Worm (Caenorhabditis elegans) whole organism, midembryonic: ENCODE measurements around the gene H03G16.7.

Source experiments
- T22C8.4 ChIP-seq: fragments of 200-800 bp; sonication (Bioruptor generic); IDR thresholded peaks from 2 replicates; pipeline ENCODE4 v1.3.6; 2022; ENCODE audit warnings: missing genetic modification characterization, missing compliant biosample characterization
- cog-1 ChIP-seq: sonication (generic microtip); optimal IDR thresholded peaks from 2 replicates; lab custom pipeline; 2016; ENCODE audit warnings: missing genetic modification characterization, missing compliant biosample characterization
- flt-1 ChIP-seq: fragments of 200-800 bp; sonication (Bioruptor generic); IDR thresholded peaks from 2 replicates; pipeline ENCODE4 v1.3.6; 2022; ENCODE audit warnings: missing genetic modification characterization, missing compliant biosample characterization
- klf-2 ChIP-seq: fragments of 200-800 bp; sonication (Bioruptor generic); conservative IDR thresholded peaks from 2 replicates; pipeline ENCODE4 v1.3.6; 2022; ENCODE audit warnings: missing genetic modification reagents, missing genetic modification characterization, missing compliant biosample characterization
- med-1 ChIP-seq: sonication (generic microtip); optimal IDR thresholded peaks from 2 replicates; lab custom pipeline; 2017; ENCODE audit warnings: missing genetic modification characterization, mild to moderate bottlenecking, missing compliant biosample characterization, antibody characterized with exemption, missing genetic modification reagents; ENCODE audit not compliant: insufficient read depth
- ref-1 ChIP-seq: fragments of 200-800 bp; sonication (Bioruptor generic); conservative IDR thresholded peaks from 2 replicates; pipeline ENCODE4 v1.3.6; 2022; ENCODE audit warnings: missing genetic modification reagents, missing genetic modification characterization, missing compliant biosample characterization
- tab-1 ChIP-seq: fragments of 200-800 bp; sonication (Bioruptor generic); IDR thresholded peaks from 2 replicates; pipeline ENCODE4 v1.3.6; 2022; ENCODE audit warnings: missing genetic modification characterization, missing compliant biosample characterization
- ztf-23 ChIP-seq: fragments of 200-800 bp; sonication (Bioruptor generic); IDR thresholded peaks from 2 replicates; pipeline ENCODE4 v1.3.6; 2022; ENCODE audit warnings: missing genetic modification reagents, missing genetic modification characterization, missing compliant biosample characterization
- ztf-29 ChIP-seq: fragments of 200-800 bp; sonication (Bioruptor generic); IDR thresholded peaks from 2 replicates; pipeline ENCODE4 v1.3.6; 2022; ENCODE audit warnings: missing genetic modification reagents, missing genetic modification characterization, missing compliant biosample characterization

The H03G16.7 gene

ce11 chrX:15073479-15073878, 17.7 kb upstream of the H03G16.7 start:
- no peak for TF ChIP-seq cog-1 (tag; lab: Kevin White, UChicago)
- TF ChIP-seq ztf-29 (GFP tag; lab: Robert Waterston, UW) = no peak
- TF ChIP-seq flt-1 (GFP tag; lab: Robert Waterston, UW) = no peak
- no peak for TF ChIP-seq ztf-23
- no peak for TF ChIP-seq med-1
- no peak for TF ChIP-seq tab-1
- no peak for TF ChIP-seq klf-2 (GFP tag; lab: Robert Waterston, UW)
- TF ChIP-seq ref-1 (GFP tag; lab: Robert Waterston, UW) = no peak

ce11 chrX:15072877-15073276, 17.1 kb upstream of the H03G16.7 start:
- TF ChIP-seq flt-1 (GFP tag; lab: Robert Waterston, UW) (no peak), cog-1 (tag; lab: Kevin White, UChicago) (no peak), ref-1 (GFP tag; lab: Robert Waterston, UW) (no peak), ztf-23 (no peak), med-1 (no peak), klf-2 (GFP tag; lab: Robert Waterston, UW) (no peak), ztf-29 (GFP tag; lab: Robert Waterston, UW) (no peak), T22C8.4 (GFP tag; lab: Robert Waterston, UW) (no peak), tab-1 (no peak)

- TF ChIP-seq T22C8.4 (GFP tag; lab: Robert Waterston, UW) (no peak), flt-1 (GFP tag; lab: Robert Waterston, UW) (no peak), cog-1 (tag; lab: Kevin White, UChicago) (no peak), ref-1 (GFP tag; lab: Robert Waterston, UW) (no peak), klf-2 (GFP tag; lab: Robert Waterston, UW) (no peak), ztf-29 (GFP tag; lab: Robert Waterston, UW) (no peak), med-1 (no peak), tab-1 (no peak), ztf-23 (no peak)
Measured at ce11 chrX:15070137-15070536, 14.3 kb upstream of the H03G16.7 start.

ce11 chrX:15069242-15069641, 13.4 kb upstream of the H03G16.7 start, which contains the start of gene mam-6:
mam-6 (minus strand) TSS chrX:15069342.
- no peak for TF ChIP-seq T22C8.4 (GFP tag; lab: Robert Waterston, UW)
- TF ChIP-seq cog-1 (tag; lab: Kevin White, UChicago) = no peak
- no peak for TF ChIP-seq ztf-29 (GFP tag; lab: Robert Waterston, UW)
- no peak for TF ChIP-seq ref-1 (GFP tag; lab: Robert Waterston, UW)
- TF ChIP-seq ztf-23 = no peak
- TF ChIP-seq klf-2 (GFP tag; lab: Robert Waterston, UW) = no peak
- TF ChIP-seq flt-1 (GFP tag; lab: Robert Waterston, UW) = no peak

- TF ChIP-seq ztf-23 (no peak), tab-1 (no peak), flt-1 (GFP tag; lab: Robert Waterston, UW) (no peak), med-1 (no peak), cog-1 (tag; lab: Kevin White, UChicago) (no peak), T22C8.4 (GFP tag; lab: Robert Waterston, UW) (no peak)
Measured at ce11 chrX:15060303-15060702, 4.5 kb upstream of the H03G16.7 start, which contains the start of gene fbxa-96. fbxa-96 (minus strand) TSS chrX:15060403.

ce11 chrX:15057900-15058299, 2.1 kb upstream of the H03G16.7 start:
- TF ChIP-seq klf-2 (GFP tag; lab: Robert Waterston, UW) = no peak
- no peak for TF ChIP-seq med-1
- TF ChIP-seq flt-1 (GFP tag; lab: Robert Waterston, UW) = no peak
- TF ChIP-seq T22C8.4 (GFP tag; lab: Robert Waterston, UW) = no peak
- TF ChIP-seq ztf-29 (GFP tag; lab: Robert Waterston, UW) = no peak
- TF ChIP-seq cog-1 (tag; lab: Kevin White, UChicago) = no peak
- TF ChIP-seq tab-1 = no peak
- no peak for TF ChIP-seq ref-1 (GFP tag; lab: Robert Waterston, UW)
- TF ChIP-seq ztf-23 = no peak

- TF ChIP-seq cog-1 (tag; lab: Kevin White, UChicago) = no peak
Measured at ce11 chrX:15056737-15057136, 923 bp upstream of the H03G16.7 start, which contains the start of gene H03G16.5. H03G16.5 (minus strand) TSS chrX:15056837.

- no peak for TF ChIP-seq med-1
- no peak for TF ChIP-seq T22C8.4 (GFP tag; lab: Robert Waterston, UW)
- no peak for TF ChIP-seq ztf-23
- TF ChIP-seq cog-1 (tag; lab: Kevin White, UChicago) = no peak
- TF ChIP-seq flt-1 (GFP tag; lab: Robert Waterston, UW) = no peak
- no peak for TF ChIP-seq tab-1
Measured at ce11 chrX:15053223-15053933, 2.4 kb downstream of the H03G16.7 start, which contains the start of gene H03G16.1. H03G16.1 (plus strand) TSS chrX:15053883.

- no peak for TF ChIP-seq flt-1 (GFP tag; lab: Robert Waterston, UW)
- TF ChIP-seq tab-1 = no peak
- TF ChIP-seq cog-1 (tag; lab: Kevin White, UChicago) = no peak
- TF ChIP-seq ztf-29 (GFP tag; lab: Robert Waterston, UW) = no peak
- TF ChIP-seq med-1 = no peak
- no peak for TF ChIP-seq T22C8.4 (GFP tag; lab: Robert Waterston, UW)
- TF ChIP-seq ztf-23 = no peak
- no peak for TF ChIP-seq klf-2 (GFP tag; lab: Robert Waterston, UW)
- no peak for TF ChIP-seq ref-1 (GFP tag; lab: Robert Waterston, UW)
Measured at ce11 chrX:15052385-15052784, 3.4 kb downstream of the H03G16.7 start, which contains the start of gene H03G16.6. H03G16.6 (plus strand) TSS chrX:15052685.

ce11 chrX:15050006-15050405, 5.8 kb downstream of the H03G16.7 start:
- TF ChIP-seq T22C8.4 (GFP tag; lab: Robert Waterston, UW) (no peak), klf-2 (GFP tag; lab: Robert Waterston, UW) (no peak), ztf-23 (no peak), cog-1 (tag; lab: Kevin White, UChicago) (no peak), tab-1 (no peak), med-1 (no peak), ref-1 (GFP tag; lab: Robert Waterston, UW) (no peak), flt-1 (GFP tag; lab: Robert Waterston, UW) (no peak), ztf-29 (GFP tag; lab: Robert Waterston, UW) (no peak)
